Fruit fly (Drosophila melanogaster) whole organism, wandering third instar larva: Measurements from ENCODE around the gene CG46396.

Experiments
- Abd-B ChIP-seq: fragments of >200 bp; optimal IDR thresholded peaks from 2 replicates; lab custom pipeline; 2017; ENCODE audit warnings: missing biosample characterization, missing genetic modification characterization
- CG9705 ChIP-seq: fragments of 200-800 bp; sonication (Bioruptor generic); optimal IDR thresholded peaks from 2 replicates; lab custom pipeline; 2018; ENCODE audit warnings: missing biosample characterization, mild to moderate bottlenecking, missing genetic modification characterization
- CrebA ChIP-seq: fragments of 200-800 bp; sonication (Bioruptor generic); optimal IDR thresholded peaks from 2 replicates; lab custom pipeline; 2016; ENCODE audit warnings: missing biosample characterization, mild to moderate bottlenecking, missing genetic modification characterization, borderline replicate concordance
- Dfd ChIP-seq: fragments of >200 bp; optimal IDR thresholded peaks from 2 replicates; lab custom pipeline; 2017; ENCODE audit warnings: missing biosample characterization, missing genetic modification characterization
- GATAd ChIP-seq: sonication (Bioruptor generic); optimal IDR thresholded peaks from 2 replicates; lab custom pipeline; 2016; ENCODE audit warnings: missing biosample characterization, missing genetic modification characterization
- HLH106 ChIP-seq: fragments of 200-800 bp; optimal IDR thresholded peaks from 3 replicates; lab custom pipeline; 2019; ENCODE audit warnings: missing biosample characterization, mild to moderate bottlenecking, missing genetic modification characterization, moderate library complexity
- Hnf4 ChIP-seq: fragments of 200-800 bp; sonication (Bioruptor generic); optimal IDR thresholded peaks from 2 replicates; lab custom pipeline; 2016; ENCODE audit warnings: missing biosample characterization, mild to moderate bottlenecking, missing genetic modification characterization
- Hr78 ChIP-seq: fragments of >200 bp; optimal IDR thresholded peaks from 2 replicates; lab custom pipeline; 2017; ENCODE audit warnings: missing biosample characterization, missing genetic modification characterization
- Jra ChIP-seq: sonication (Bioruptor generic); optimal IDR thresholded peaks from 2 replicates; lab custom pipeline; 2016; ENCODE audit warnings: missing biosample characterization, missing genetic modification characterization
- Myc ChIP-seq: fragments of >200 bp; optimal IDR thresholded peaks from 2 replicates; lab custom pipeline; 2017
- N ChIP-seq: fragments of >200 bp; optimal IDR thresholded peaks from 2 replicates; lab custom pipeline; 2018; ENCODE audit warnings: missing biosample characterization, missing external identifiers, missing genetic modification characterization
- OdsH ChIP-seq: fragments of 200-800 bp; sonication (Bioruptor generic); optimal IDR thresholded peaks from 2 replicates; lab custom pipeline; 2016; ENCODE audit warnings: missing biosample characterization, mild to moderate bottlenecking, missing genetic modification characterization
- Rel ChIP-seq, 2 experiments: fragments of 200-800 bp; sonication (Bioruptor generic) in 1 of 2; optimal IDR thresholded peaks; 2 replicates in 1 of 2; 3 replicates in 1 of 2; lab custom pipeline; 2016 to 2019; ENCODE audit warnings: mild to moderate bottlenecking in 2 of 2, missing biosample characterization in 2 of 2, missing genetic modification characterization in 2 of 2, moderate library complexity in 1 of 2
- Sp1 ChIP-seq: fragments of 200-800 bp; sonication (Bioruptor generic); optimal IDR thresholded peaks from 3 replicates; lab custom pipeline; 2019; ENCODE audit warnings: missing biosample characterization, mild to moderate bottlenecking, missing genetic modification characterization, moderate library complexity
- Vsx2 ChIP-seq: fragments of 200-300, 225-300 bp; sonication (Bioruptor generic); optimal IDR thresholded peaks from 2 replicates; lab custom pipeline; 2018; ENCODE audit warnings: missing biosample characterization, missing genetic modification characterization; ENCODE audit not compliant: partially characterized antibody
- br ChIP-seq: fragments of 200-800 bp; sonication (Bioruptor generic); optimal IDR thresholded peaks from 2 replicates; lab custom pipeline; 2016; ENCODE audit warnings: missing biosample characterization, missing genetic modification characterization
- dmrt93B ChIP-seq: fragments of 200-800 bp; sonication (Bioruptor generic); optimal IDR thresholded peaks from 2 replicates; lab custom pipeline; 2018; ENCODE audit warnings: missing biosample characterization, mild to moderate bottlenecking, missing genetic modification characterization
- dsf ChIP-seq: sonication (Bioruptor generic); optimal IDR thresholded peaks from 2 replicates; lab custom pipeline; 2016; ENCODE audit warnings: missing biosample characterization, missing genetic modification characterization, borderline replicate concordance
- ey ChIP-seq: fragments of 200-800 bp; sonication (Bioruptor generic); optimal IDR thresholded peaks from 2 replicates; lab custom pipeline; 2016; ENCODE audit warnings: missing biosample characterization, missing genetic modification characterization
- foxo ChIP-seq, 2 experiments: fragments of 200-800 bp; sonication (Bioruptor generic); optimal IDR thresholded peaks; 2 replicates in 1 of 2; 3 replicates in 1 of 2; lab custom pipeline; 2016 to 2017; ENCODE audit warnings: missing biosample characterization in 2 of 2, missing genetic modification characterization in 2 of 2
- fru ChIP-seq: fragments of 200-800 bp; sonication (Bioruptor generic); optimal IDR thresholded peaks from 3 replicates; lab custom pipeline; 2016; ENCODE audit warnings: missing biosample characterization, mild to moderate bottlenecking, missing genetic modification characterization
- h ChIP-seq: fragments of 200-800 bp; sonication (Bioruptor generic); optimal IDR thresholded peaks from 3 replicates; lab custom pipeline; 2016; ENCODE audit warnings: missing biosample characterization, mild to moderate bottlenecking, missing genetic modification characterization
- jim ChIP-seq: fragments of 175-275, 200-325 bp; sonication (Bioruptor generic); optimal IDR thresholded peaks from 2 replicates; lab custom pipeline; 2016; ENCODE audit warnings: missing biosample characterization, mild to moderate bottlenecking, missing genetic modification characterization
- lola ChIP-seq: fragments of >200 bp; optimal IDR thresholded peaks from 2 replicates; lab custom pipeline; 2017; ENCODE audit warnings: missing biosample characterization, missing genetic modification characterization
- psq ChIP-seq: fragments of 200-800 bp; sonication (Bioruptor generic); optimal IDR thresholded peaks from 3 replicates; lab custom pipeline; 2017; ENCODE audit warnings: missing biosample characterization, mild to moderate bottlenecking, missing genetic modification characterization, moderate library complexity
- rgr ChIP-seq: fragments of 200-800 bp; sonication (Bioruptor generic); optimal IDR thresholded peaks from 3 replicates; lab custom pipeline; 2016; ENCODE audit warnings: missing biosample characterization, mild to moderate bottlenecking, missing genetic modification characterization
- sv ChIP-seq: fragments of 200-800 bp; sonication (Bioruptor generic); optimal IDR thresholded peaks from 3 replicates; lab custom pipeline; 2016; ENCODE audit warnings: missing biosample characterization, missing genetic modification characterization
- tai ChIP-seq: sonication (Bioruptor generic); optimal IDR thresholded peaks from 2 replicates; lab custom pipeline; 2016; ENCODE audit warnings: missing biosample characterization, missing genetic modification characterization
- usp ChIP-seq: fragments of >200 bp; optimal IDR thresholded peaks from 2 replicates; lab custom pipeline; 2017; ENCODE audit warnings: missing biosample characterization, missing genetic modification characterization
- woc ChIP-seq: sonication (Bioruptor generic); optimal IDR thresholded peaks from 2 replicates; lab custom pipeline; 2016; ENCODE audit warnings: missing biosample characterization, mild to moderate bottlenecking, missing genetic modification characterization

The CG46396 gene

DNA sequence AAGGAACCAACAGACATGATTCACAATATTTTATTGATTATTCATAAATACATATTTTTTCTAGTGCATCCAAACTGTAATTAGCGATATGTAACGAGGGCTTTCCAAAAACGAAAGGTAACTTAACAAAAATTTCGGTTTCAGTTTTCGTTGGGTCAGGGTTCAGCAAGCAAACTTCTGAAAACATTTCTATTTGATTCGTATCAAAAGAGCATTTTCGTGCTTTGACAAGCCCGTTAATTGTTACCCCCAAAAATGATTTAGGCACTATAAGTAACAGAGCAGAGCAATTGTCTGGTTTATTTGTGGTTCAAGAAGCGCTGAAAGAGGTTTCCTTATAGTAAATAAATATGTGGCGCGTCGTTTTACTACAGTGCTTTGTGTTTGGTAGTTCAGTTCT, 37.9 kb upstream of the CG46396 start, which contains the start of gene Osi10b:
TSS of gene Osi10b (plus strand) at position 301 of the 400 bp plus-strand sequence.
- TF ChIP-seq woc (GFP tag; lab: Kevin White, UChicago): no peak

DNA sequence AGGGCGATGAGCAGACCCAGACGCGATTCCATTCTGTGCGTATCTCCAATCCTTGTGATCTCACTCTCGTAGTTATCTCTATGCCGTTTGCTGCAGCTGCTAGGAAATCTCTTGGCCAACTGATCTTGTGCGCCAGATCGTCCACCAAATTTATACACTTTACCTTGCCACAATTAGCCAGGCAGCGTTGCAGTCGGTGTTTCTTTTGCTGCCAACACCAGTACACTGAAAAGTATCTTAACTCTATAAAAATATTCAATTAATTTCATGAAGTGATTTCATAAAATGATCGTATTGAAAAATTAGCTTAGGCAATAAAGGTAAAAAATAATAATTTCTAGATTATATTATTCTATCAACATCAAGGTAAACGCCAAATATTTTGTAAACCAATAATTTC, 35.2 kb upstream of the CG46396 start, which contains the start of gene Osi11:
TSS of gene Osi11 (minus strand) at position 101 of the 400 bp plus-strand sequence.
- no peak for TF ChIP-seq Hr78 (GFP tag; lab: Kevin White, UChicago)
- TF ChIP-seq CG9705 (GFP tag; lab: Kevin White, UChicago): no peak
- TF ChIP-seq woc (GFP tag; lab: Kevin White, UChicago): no peak
- TF ChIP-seq usp (GFP tag; lab: Kevin White, UChicago): no peak

DNA sequence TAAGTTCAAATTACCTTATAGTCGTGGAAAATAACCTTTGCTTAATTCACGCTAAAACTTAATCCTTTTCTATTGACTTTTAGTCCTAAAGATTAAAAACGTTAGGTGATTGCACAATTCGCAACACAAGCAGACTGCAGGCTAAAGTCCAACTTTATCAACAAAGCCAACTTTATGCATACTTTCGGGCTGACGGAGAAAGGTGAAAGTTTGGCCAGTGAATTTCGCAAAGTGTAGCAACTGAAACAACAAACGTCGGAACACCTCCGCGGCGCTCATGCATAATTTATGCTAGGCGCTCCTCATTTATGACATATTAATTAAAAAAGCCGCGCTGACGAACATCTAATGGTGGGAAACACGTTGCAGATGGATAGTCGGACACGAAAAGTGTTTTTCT, 33.9 kb upstream of the CG46396 start:
- TF ChIP-seq woc (GFP tag; lab: Kevin White, UChicago) (no peak), fru (GFP tag; lab: Kevin White, UChicago) (no peak), Jra (GFP tag; lab: Kevin White, UChicago) (no peak), dsf (GFP tag; lab: Kevin White, UChicago) (no peak), GATAd (GFP tag; lab: Kevin White, UChicago) (no peak), Vsx2 (GFP tag; lab: Kevin White, UChicago) (no peak), N (GFP tag; lab: Kevin White, UChicago) (no peak), tai (GFP tag; lab: Kevin White, UChicago) (no peak), HLH106 (no peak), rgr (GFP tag; lab: Kevin White, UChicago) (no peak), Abd-B (GFP tag; lab: Kevin White, UChicago) (no peak), usp (GFP tag; lab: Kevin White, UChicago) (no peak), Hnf4 (GFP tag; lab: Kevin White, UChicago) (no peak), Dfd (GFP tag; lab: Kevin White, UChicago) (no peak), sv (no peak), OdsH (GFP tag; lab: Kevin White, UChicago) (no peak), jim (GFP tag; lab: Kevin White, UChicago) (no peak), Myc (lab: Kevin White, UChicago) (no peak), ey (GFP tag; lab: Kevin White, UChicago) (no peak), h (GFP tag; lab: Kevin White, UChicago) (no peak)

DNA sequence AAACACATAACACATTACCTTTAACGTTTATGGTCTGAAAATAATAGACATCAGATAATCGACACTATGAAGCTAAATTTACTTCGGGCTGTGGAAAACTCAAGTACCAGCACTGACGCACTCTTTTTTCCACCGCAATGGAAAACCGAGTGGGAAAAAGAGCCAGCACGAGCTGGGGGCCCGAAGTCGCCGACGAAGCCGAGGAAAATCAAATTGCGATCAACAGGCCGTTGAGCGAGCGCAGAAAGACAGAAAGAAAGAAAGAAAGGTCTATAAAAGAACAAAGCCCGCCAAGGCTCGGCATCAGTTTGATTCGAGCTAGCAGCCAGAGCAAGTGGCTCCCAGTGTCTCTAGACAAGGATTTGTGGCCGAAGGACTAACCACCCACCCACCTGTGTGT, 25.6 kb upstream of the CG46396 start, which contains the start of gene Osi12:
TSS of gene Osi12 (plus strand) at position 301 of the 400 bp plus-strand sequence.
- TF ChIP-seq br (no peak), OdsH (GFP tag; lab: Kevin White, UChicago) (no peak), Myc (lab: Kevin White, UChicago) (no peak), tai (GFP tag; lab: Kevin White, UChicago) (no peak), GATAd (GFP tag; lab: Kevin White, UChicago) (no peak), HLH106 (no peak), Jra (GFP tag; lab: Kevin White, UChicago) (no peak), lola (GFP tag; lab: Kevin White, UChicago) (no peak), ey (GFP tag; lab: Kevin White, UChicago) (no peak), Abd-B (GFP tag; lab: Kevin White, UChicago) (no peak), Rel (GFP tag; optimal IDR thresholded peaks at IDR 0.05; lab: Kevin White, UChicago) (no peak), Rel (tag; optimal IDR thresholded peaks at IDR 0.05; lab: Kevin White, UChicago) (no peak), CrebA (GFP tag; lab: Kevin White, UChicago) (no peak), N (GFP tag; lab: Kevin White, UChicago) (no peak)

DNA sequence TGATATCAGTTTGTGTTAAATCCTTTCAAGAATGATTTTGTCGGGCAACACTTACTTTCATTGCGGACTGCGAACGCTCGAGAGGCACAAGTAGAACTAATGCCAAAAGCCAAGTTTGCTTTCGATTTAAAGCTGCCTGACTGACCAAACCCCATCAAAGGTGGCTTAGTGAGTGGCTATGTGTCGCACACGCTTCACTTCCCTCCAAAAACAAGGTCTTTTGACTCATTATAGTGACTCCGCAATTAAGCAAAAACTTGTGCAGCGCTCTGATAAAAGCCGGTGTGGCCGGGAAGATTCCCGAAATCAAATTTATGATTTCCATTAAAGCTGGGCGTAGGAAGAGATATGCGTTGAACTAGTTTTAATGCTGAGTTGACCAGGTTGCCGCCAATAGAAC, 18.7 kb upstream of the CG46396 start, which contains the start of gene CG15597:
TSS of gene CG15597 (minus strand) at position 101 of the 400 bp plus-strand sequence.
- no peak for TF ChIP-seq dmrt93B (GFP tag; lab: Kevin White, UChicago)
- TF ChIP-seq CrebA (GFP tag; lab: Kevin White, UChicago): no peak
- TF ChIP-seq Sp1 (GFP tag; lab: Kevin White, UChicago): no peak
- no peak for TF ChIP-seq Hnf4 (GFP tag; lab: Kevin White, UChicago)
- TF ChIP-seq GATAd (GFP tag; lab: Kevin White, UChicago): no peak
- TF ChIP-seq br: no peak
- no peak for TF ChIP-seq OdsH (GFP tag; lab: Kevin White, UChicago)
- TF ChIP-seq dsf (GFP tag; lab: Kevin White, UChicago): no peak

DNA sequence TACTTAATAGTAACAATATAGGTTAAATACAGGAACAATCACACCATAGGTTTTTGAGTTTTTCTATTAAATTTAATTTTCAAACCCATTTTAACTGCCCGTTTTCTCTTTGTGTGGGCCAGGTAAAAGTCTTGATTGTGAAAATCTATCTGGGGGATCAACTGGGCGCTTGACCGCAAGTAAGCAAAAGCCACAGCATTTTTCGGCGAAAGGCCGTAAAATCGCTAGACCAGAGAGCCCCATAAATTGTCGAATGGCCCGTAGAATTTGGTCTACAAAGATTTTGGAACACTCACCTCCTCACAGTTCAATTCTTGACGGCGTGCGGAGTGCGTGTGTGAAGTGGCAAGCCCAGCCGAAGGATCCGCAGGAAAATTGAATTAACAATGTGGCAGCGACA, 16.4 kb upstream of the CG46396 start, which contains the start of gene CG15594:
TSS of gene CG15594 (plus strand) at position 301 of the 400 bp plus-strand sequence.
- no peak for TF ChIP-seq psq
- TF ChIP-seq OdsH (GFP tag; lab: Kevin White, UChicago): no peak
- TF ChIP-seq sv: no peak
- no peak for TF ChIP-seq Myc (lab: Kevin White, UChicago)
- no peak for TF ChIP-seq Sp1 (GFP tag; lab: Kevin White, UChicago)
- TF ChIP-seq woc (GFP tag; lab: Kevin White, UChicago): no peak
- no peak for TF ChIP-seq fru (GFP tag; lab: Kevin White, UChicago)
- no peak for TF ChIP-seq rgr (GFP tag; lab: Kevin White, UChicago)
- no peak for TF ChIP-seq ey (GFP tag; lab: Kevin White, UChicago)
- TF ChIP-seq Vsx2 (GFP tag; lab: Kevin White, UChicago): no peak
- TF ChIP-seq HLH106: no peak
- TF ChIP-seq foxo (GFP tag; optimal IDR thresholded peaks at IDR 0.05; lab: Kevin White, UChicago): no peak
